Fruit fly (Drosophila melanogaster) whole organism, adult: ENCODE data around the gene Myo61F.

ENCODE experiments used
- CG11617 ChIP-seq: fragments of 200-800 bp; sonication (Bioruptor generic); optimal IDR thresholded peaks from 2 replicates; lab custom pipeline; 2017; ENCODE audit warnings: mild to moderate bottlenecking, missing biosample characterization, missing genetic modification reagents, missing genetic modification characterization
- CG12768 ChIP-seq: fragments of 200-800 bp; sonication (Bioruptor generic); optimal IDR thresholded peaks from 2 replicates; lab custom pipeline; 2017; ENCODE audit warnings: missing biosample characterization, missing genetic modification characterization, mild to moderate bottlenecking, moderate library complexity, missing genetic modification reagents
- CG14711 ChIP-seq: fragments of 200-800 bp; sonication (Bioruptor generic); optimal IDR thresholded peaks from 2 replicates; lab custom pipeline; 2018; ENCODE audit warnings: missing biosample characterization, mild to moderate bottlenecking, missing genetic modification characterization, moderate library complexity
- CG33017 ChIP-seq: fragments of 200-800 bp; sonication (Bioruptor generic); optimal IDR thresholded peaks from 2 replicates; lab custom pipeline; 2018; ENCODE audit warnings: missing biosample characterization, mild to moderate bottlenecking, missing genetic modification characterization, moderate library complexity
- CG5204 ChIP-seq: fragments of 200-800 bp; sonication (Bioruptor generic); optimal IDR thresholded peaks from 2 replicates; lab custom pipeline; 2016; ENCODE audit warnings: missing biosample characterization, missing genetic modification characterization
- CG7045 ChIP-seq: fragments of 200-800 bp; sonication (Bioruptor generic); optimal IDR thresholded peaks from 2 replicates; lab custom pipeline; 2017; ENCODE audit warnings: missing biosample characterization, mild to moderate bottlenecking, missing genetic modification characterization
- CG7101 ChIP-seq: fragments of 200-800 bp; sonication (Bioruptor generic); optimal IDR thresholded peaks from 2 replicates; lab custom pipeline; 2018; ENCODE audit warnings: missing biosample characterization, mild to moderate bottlenecking, missing genetic modification characterization, moderate library complexity
- Mnt ChIP-seq: fragments of 200-800 bp; sonication (Bioruptor generic); optimal IDR thresholded peaks from 2 replicates; lab custom pipeline; 2016; ENCODE audit warnings: missing biosample characterization, mild to moderate bottlenecking, missing genetic modification characterization
- bab1 ChIP-seq: fragments of 200-800 bp; sonication (Bioruptor generic); optimal IDR thresholded peaks from 3 replicates; lab custom pipeline; 2019; ENCODE audit warnings: missing biosample characterization, mild to moderate bottlenecking, missing genetic modification characterization, moderate library complexity
- cic ChIP-seq: fragments of 200-800 bp; sonication (Bioruptor generic); optimal IDR thresholded peaks from 2 replicates; lab custom pipeline; 2017; ENCODE audit warnings: missing biosample characterization, mild to moderate bottlenecking, missing genetic modification characterization, moderate library complexity
- cnc ChIP-seq, 2 experiments: fragments of >200 bp; optimal IDR thresholded peaks; 2 replicates each; lab custom pipeline; 2017
- kay ChIP-seq: fragments of 200-800 bp; sonication (Bioruptor generic); peaks from one replicate; lab custom pipeline; 2016; ENCODE audit warnings: missing biosample characterization, missing genetic modification characterization, borderline replicate concordance
- ovo ChIP-seq: fragments of 200-800 bp; sonication (Bioruptor generic); optimal IDR thresholded peaks from 2 replicates; lab custom pipeline; 2016; ENCODE audit warnings: missing biosample characterization, missing genetic modification characterization
- pad ChIP-seq: fragments of 200-800 bp; sonication (Bioruptor generic); optimal IDR thresholded peaks from 3 replicates; lab custom pipeline; 2017; ENCODE audit warnings: missing biosample characterization, missing genetic modification characterization, mild to moderate bottlenecking, moderate library complexity, missing genetic modification reagents
- tj ChIP-seq: fragments of 200-800 bp; sonication (Bioruptor generic); optimal IDR thresholded peaks from 3 replicates; lab custom pipeline; 2017; ENCODE audit warnings: missing biosample characterization, mild to moderate bottlenecking, missing genetic modification characterization, moderate library complexity
- toe ChIP-seq: fragments of 200-800 bp; sonication (Bioruptor generic); optimal IDR thresholded peaks from 2 replicates; lab custom pipeline; 2016; ENCODE audit warnings: missing biosample characterization, missing genetic modification characterization

Myo61F gene

DNA sequence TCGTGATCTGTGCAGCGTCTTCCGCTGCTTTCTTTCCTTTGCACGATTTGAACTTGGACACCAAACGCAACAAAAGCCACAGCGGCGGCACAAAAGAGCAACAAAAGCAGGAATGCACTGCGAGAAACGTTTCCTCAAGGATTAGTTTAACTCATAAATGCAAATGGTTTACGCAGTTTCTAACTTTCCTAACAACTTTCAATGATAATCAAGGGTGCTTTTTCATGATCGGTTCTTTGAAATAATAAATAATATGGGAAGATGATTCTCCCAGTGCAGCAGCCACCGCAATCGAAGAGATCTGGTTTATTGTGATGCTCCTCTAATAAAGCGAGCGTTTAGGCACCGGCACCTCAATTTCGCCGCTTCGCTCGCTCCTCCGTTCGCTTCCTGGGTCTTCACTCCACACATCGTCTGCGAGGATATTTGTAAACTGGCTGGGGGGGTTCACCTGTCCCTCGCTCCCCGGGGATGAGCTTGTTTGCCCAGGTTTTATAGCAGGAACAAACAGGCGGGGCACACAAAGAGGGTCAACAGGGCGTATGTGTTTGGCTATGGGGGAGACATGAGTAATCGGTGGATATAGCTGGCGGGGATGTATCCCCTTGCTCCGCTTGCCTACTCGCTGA lies 931 bp downstream of the Myo61F start:
- TF ChIP-seq pad (GFP tag; lab: Kevin White, UChicago) (no peak), Mnt (GFP tag; lab: Kevin White, UChicago) (no peak), CG5204 (GFP tag; lab: Kevin White, UChicago) (no peak), toe (GFP tag; lab: Kevin White, UChicago) (no peak), cnc (optimal IDR thresholded peaks at IDR 0.05; lab: Kevin White, UChicago) (no peak), CG7101 (tag; lab: Kevin White, UChicago) (no peak), bab1 (GFP tag; lab: Kevin White, UChicago) (no peak), CG11617 (GFP tag; lab: Kevin White, UChicago) (no peak)

DNA sequence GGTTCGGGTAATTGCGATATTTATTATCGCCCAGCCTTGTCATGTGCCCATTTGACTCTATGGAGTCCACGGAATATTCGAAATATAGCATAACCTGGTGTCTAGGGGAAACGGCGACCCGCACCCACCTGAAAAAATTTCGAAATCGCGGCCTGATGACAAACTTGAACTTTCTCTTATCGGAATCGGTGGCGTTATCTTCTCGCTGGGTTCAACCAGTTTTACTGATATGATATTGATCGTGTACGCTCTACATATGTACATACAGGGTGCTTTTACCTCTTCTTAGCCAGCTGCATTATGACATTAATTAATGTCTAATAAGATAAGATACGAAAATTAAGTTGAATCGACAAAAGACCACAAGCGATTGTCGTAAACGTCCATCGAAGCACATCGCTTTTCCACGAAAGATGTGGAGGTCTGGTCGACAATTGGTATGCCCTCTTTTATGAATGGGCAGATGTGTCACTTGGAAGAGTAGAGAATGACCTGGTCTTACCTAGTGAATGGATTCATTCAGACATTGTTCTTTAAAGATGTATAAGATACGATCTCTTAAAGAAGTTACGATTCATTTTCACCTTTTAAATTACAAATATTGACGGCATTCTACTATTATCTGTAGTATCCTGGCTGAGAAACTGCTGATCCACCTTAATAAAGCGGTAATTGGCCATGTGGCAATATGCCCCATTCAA lies 2.1 kb downstream of the Myo61F start:
- TF ChIP-seq CG14711 (peak; percentile 53), tj (no peak), bab1 (GFP tag; lab: Kevin White, UChicago) (peak; percentile 54), pad (GFP tag; lab: Kevin White, UChicago) (peak; percentile 41), Mnt (GFP tag; lab: Kevin White, UChicago) (no peak), CG7101 (tag; lab: Kevin White, UChicago) (peak; percentile 41)

DNA sequence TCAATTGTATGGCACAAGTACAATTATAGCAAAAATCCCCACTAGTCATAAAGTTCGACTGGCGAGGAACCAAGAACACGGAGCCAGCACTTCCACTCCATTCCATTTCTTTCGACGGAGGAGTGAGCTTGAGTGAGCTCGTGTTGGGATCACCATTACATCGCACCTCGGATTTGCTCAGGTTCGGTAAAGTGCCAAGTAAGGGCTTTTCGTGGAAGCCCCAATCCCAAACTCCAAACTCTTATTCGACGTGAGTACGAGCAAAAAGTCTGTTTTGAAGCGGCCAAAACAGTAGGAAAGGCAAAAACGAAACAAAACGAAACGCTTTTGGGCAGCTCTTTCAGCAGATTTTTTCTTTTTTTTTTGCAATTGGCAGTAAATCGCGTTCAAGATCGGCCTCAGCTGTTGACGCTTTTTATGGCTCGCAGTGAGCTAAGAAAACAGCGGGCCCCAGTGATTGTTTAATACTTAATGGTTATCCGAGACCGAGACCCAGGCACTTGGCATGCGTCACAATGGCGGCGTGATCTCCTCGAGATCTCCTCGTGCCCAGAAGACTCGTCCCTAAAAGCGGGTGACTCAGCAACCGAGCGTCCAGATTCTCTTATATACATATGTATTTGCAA lies 2.8 kb downstream of the Myo61F start:
- TF ChIP-seq cic (GFP tag; lab: Kevin White, UChicago): no peak
- peak; percentile 95 for TF ChIP-seq tj

DNA sequence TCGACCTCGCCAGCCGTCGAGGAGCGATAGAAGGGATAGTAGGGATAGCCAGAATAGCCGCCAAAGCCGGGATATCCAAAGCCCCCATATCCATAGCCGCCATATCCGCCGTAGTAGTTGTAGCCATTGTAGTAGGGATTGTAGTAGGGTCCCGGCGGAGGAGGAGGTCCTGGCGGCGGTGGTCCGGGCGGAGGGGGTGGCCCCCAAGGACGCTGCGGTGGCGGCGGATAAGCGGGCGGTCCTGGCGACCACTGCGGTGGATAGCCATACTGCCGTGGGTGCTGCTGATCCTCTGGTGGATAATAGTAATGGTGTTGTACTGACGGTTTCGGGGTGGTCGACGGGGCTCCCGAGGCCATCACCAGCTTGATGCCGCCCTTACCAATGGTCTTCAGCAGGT lies 3.9 kb downstream of the Myo61F start:
- TF ChIP-seq cnc (optimal IDR thresholded peaks at IDR 0.05; lab: Kevin White, UChicago) (peak in 1 of 2 experiments; percentile 27), toe (GFP tag; lab: Kevin White, UChicago) (no peak)

DNA sequence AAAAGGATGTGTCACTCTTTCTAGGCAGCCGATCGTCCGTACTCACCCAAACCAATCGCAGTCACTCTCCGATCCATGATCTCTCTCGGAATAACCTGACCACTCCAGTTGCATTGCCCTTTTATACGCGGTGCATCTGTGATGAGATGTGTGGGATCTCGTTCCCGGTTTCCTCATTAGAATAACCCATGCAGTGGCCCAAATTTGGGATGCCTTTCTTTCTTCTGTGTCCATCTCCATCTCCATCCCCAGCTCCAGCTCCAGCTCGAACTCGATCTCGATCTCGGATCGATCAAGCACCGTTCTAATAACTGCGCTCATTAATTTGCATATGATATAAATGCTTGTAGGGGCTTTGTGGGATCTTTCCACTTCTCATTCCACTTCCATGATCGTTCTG lies 4.4 kb downstream of the Myo61F start, which contains the start of gene CG9184:
Gene CG9184, minus strand, starts transcription at position 101 of the 400 bp plus-strand sequence.
- TF ChIP-seq kay (GFP tag; lab: Kevin White, UChicago) (no peak), cic (GFP tag; lab: Kevin White, UChicago) (no peak), CG12768 (no peak), CG33017 (tag; lab: Kevin White, UChicago) (no peak), cnc (optimal IDR thresholded peaks at IDR 0.05; lab: Kevin White, UChicago) (no peak), tj (no peak), CG5204 (GFP tag; lab: Kevin White, UChicago) (no peak), CG7045 (GFP tag; lab: Kevin White, UChicago) (no peak), bab1 (GFP tag; lab: Kevin White, UChicago) (no peak), Mnt (GFP tag; lab: Kevin White, UChicago) (no peak)

DNA sequence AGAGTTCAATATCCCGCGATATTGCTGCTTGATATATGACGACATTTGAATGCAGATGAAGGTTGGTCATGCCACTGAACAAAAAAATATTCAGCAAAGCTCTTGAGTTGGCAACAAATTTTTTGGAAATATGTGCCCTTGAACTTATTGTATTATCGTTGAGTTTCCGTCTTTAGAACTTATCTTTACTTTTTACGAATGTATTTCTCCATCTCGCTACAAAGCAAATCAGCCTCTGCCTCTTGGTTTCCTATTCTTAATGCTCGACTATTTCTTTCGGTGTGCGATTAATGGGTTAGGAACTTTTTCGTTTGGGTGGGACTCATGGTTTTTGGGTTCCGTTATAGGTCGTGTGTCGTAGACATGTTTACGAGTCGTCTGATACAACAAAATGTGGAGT lies 4.9 kb downstream of the Myo61F start:
- TF ChIP-seq tj (peak; percentile 38), CG33017 (tag; lab: Kevin White, UChicago) (no peak)

DNA sequence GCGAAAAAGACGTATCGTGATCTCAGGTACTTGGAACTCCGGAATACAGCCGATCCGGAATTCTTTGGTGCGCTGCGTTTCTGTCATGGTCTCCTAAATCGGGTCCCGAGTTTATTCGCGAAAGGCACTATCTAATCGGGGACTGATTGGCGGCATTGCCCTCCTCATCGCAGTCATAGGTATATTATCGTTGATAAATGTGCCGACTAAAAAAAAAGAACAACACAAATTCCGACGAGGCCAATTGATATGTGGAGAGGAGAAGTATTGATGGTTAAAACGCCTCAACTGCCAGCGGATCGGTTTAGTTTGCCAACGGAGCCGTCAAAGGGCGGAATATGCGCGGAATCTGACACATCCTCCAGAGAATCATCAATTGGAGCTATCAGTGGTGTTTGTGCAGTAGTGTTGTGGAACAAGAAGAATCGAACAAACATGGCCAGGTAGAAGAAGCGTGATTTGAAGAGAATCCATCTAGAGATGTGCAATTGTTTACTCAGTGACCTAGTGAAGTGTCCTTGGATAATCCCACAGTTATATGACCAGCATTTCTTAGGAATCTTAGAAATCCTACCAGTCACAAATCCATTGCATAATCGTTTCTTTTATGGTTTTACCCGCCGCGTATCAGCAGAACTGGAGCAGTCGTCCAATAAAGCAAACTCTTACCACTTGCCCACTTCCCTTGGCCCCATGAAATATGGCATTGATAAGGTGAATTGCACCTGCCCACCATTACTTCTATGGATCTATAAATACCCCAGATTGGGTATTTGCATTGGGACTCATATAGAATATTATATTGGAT lies 6.7 kb downstream of the Myo61F start:
- TF ChIP-seq Mnt (GFP tag; lab: Kevin White, UChicago): peak; percentile 18
- TF ChIP-seq cic (GFP tag; lab: Kevin White, UChicago): peak; percentile 32
- TF ChIP-seq toe (GFP tag; lab: Kevin White, UChicago): no peak

DNA sequence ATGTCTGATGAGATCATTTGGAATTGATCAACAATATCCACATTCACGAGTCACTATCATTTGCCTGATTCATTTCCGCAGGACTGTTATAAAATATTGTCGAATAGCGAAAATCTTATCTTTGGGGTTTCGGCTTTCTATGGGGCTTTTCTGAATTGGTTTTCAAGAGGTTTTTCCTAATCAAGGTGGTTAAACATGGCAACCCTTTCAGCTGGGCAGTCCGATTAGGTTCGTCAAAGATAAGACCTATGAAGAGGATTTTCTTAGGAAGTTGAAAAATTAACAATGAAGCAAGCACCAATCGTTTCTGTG lies 7.3 kb downstream of the Myo61F start:
- peak; percentile 22 for TF ChIP-seq cic (GFP tag; lab: Kevin White, UChicago)
- no peak for TF ChIP-seq toe (GFP tag; lab: Kevin White, UChicago)

DNA sequence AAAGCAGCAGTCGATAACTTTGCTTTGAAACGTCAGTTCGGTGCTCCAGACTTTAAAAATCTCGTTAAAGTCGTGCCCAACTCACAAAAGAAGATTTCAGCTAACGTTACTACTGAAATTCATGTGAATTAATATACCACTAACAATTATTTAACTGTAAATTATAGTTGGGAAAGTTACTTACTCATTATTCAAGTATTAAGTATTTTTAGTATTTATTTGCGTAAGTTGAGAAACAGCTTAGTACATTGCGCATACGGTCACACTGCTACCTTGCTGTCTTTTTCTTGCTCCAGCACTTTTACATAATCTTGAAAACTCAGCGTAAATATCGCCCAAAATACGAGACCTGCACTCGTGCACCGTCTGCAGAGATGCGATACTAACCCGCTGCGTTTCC lies 11.4 kb downstream of the Myo61F start, which contains the start of gene ND-ACP:
Gene ND-ACP, plus strand, starts transcription at position 226 of the 400 bp plus-strand sequence.
- peak; percentile 17 for TF ChIP-seq pad (GFP tag; lab: Kevin White, UChicago)
- no peak for TF ChIP-seq ovo
- TF ChIP-seq tj: peak; percentile 46
- TF ChIP-seq Mnt (GFP tag; lab: Kevin White, UChicago): peak; percentile 13
